Fruit fly (Drosophila melanogaster) whole organism, wandering third instar larva: ENCODE data around the gene Pino.

ENCODE experiments used
- Abd-B ChIP-seq: fragments of >200 bp; optimal IDR thresholded peaks from 2 replicates; lab custom pipeline; 2017; ENCODE audit warnings: missing biosample characterization, missing genetic modification characterization
- CG32264 ChIP-seq: fragments of 200-800 bp; sonication (Bioruptor generic); optimal IDR thresholded peaks from 2 replicates; lab custom pipeline; 2016; ENCODE audit warnings: missing biosample characterization, missing genetic modification characterization
- CG9705 ChIP-seq: fragments of 200-800 bp; sonication (Bioruptor generic); optimal IDR thresholded peaks from 2 replicates; lab custom pipeline; 2018; ENCODE audit warnings: missing biosample characterization, mild to moderate bottlenecking, missing genetic modification characterization
- CrebA ChIP-seq: fragments of 200-800 bp; sonication (Bioruptor generic); optimal IDR thresholded peaks from 2 replicates; lab custom pipeline; 2016; ENCODE audit warnings: missing biosample characterization, mild to moderate bottlenecking, missing genetic modification characterization, borderline replicate concordance
- Dfd ChIP-seq: fragments of >200 bp; optimal IDR thresholded peaks from 2 replicates; lab custom pipeline; 2017; ENCODE audit warnings: missing biosample characterization, missing genetic modification characterization
- Dif ChIP-seq: fragments of 200-275, 200-300 bp; sonication (Bioruptor generic); optimal IDR thresholded peaks from 2 replicates; lab custom pipeline; 2018; ENCODE audit warnings: missing biosample characterization, missing genetic modification characterization; ENCODE audit not compliant: partially characterized antibody
- GATAd ChIP-seq: sonication (Bioruptor generic); optimal IDR thresholded peaks from 2 replicates; lab custom pipeline; 2016; ENCODE audit warnings: missing biosample characterization, missing genetic modification characterization
- HLH106 ChIP-seq: fragments of 200-800 bp; optimal IDR thresholded peaks from 3 replicates; lab custom pipeline; 2019; ENCODE audit warnings: missing biosample characterization, mild to moderate bottlenecking, missing genetic modification characterization, moderate library complexity
- Hnf4 ChIP-seq: fragments of 200-800 bp; sonication (Bioruptor generic); optimal IDR thresholded peaks from 2 replicates; lab custom pipeline; 2016; ENCODE audit warnings: missing biosample characterization, mild to moderate bottlenecking, missing genetic modification characterization
- Hr78 ChIP-seq: fragments of >200 bp; optimal IDR thresholded peaks from 2 replicates; lab custom pipeline; 2017; ENCODE audit warnings: missing biosample characterization, missing genetic modification characterization
- Hr83 ChIP-seq: fragments of 200-300 bp; sonication (Bioruptor generic); optimal IDR thresholded peaks from 2 replicates; lab custom pipeline; 2016; ENCODE audit warnings: missing biosample characterization, mild to moderate bottlenecking, missing genetic modification characterization, moderate library complexity; ENCODE audit not compliant: poor library complexity, severe bottlenecking
- Jra ChIP-seq: sonication (Bioruptor generic); optimal IDR thresholded peaks from 2 replicates; lab custom pipeline; 2016; ENCODE audit warnings: missing biosample characterization, missing genetic modification characterization
- Mio ChIP-seq: sonication (Bioruptor generic); optimal IDR thresholded peaks from 2 replicates; lab custom pipeline; 2016; ENCODE audit warnings: missing biosample characterization, missing genetic modification characterization
- Myc ChIP-seq: fragments of >200 bp; optimal IDR thresholded peaks from 2 replicates; lab custom pipeline; 2017
- N ChIP-seq: fragments of >200 bp; optimal IDR thresholded peaks from 2 replicates; lab custom pipeline; 2018; ENCODE audit warnings: missing biosample characterization, missing external identifiers, missing genetic modification characterization
- OdsH ChIP-seq: fragments of 200-800 bp; sonication (Bioruptor generic); optimal IDR thresholded peaks from 2 replicates; lab custom pipeline; 2016; ENCODE audit warnings: missing biosample characterization, mild to moderate bottlenecking, missing genetic modification characterization
- Rel ChIP-seq, 2 experiments: fragments of 200-800 bp; sonication (Bioruptor generic) in 1 of 2; optimal IDR thresholded peaks; 2 replicates in 1 of 2; 3 replicates in 1 of 2; lab custom pipeline; 2016 to 2019; ENCODE audit warnings: mild to moderate bottlenecking in 2 of 2, missing biosample characterization in 2 of 2, missing genetic modification characterization in 2 of 2, moderate library complexity in 1 of 2
- Sp1 ChIP-seq: fragments of 200-800 bp; sonication (Bioruptor generic); optimal IDR thresholded peaks from 3 replicates; lab custom pipeline; 2019; ENCODE audit warnings: missing biosample characterization, mild to moderate bottlenecking, missing genetic modification characterization, moderate library complexity
- Vsx2 ChIP-seq: fragments of 200-300, 225-300 bp; sonication (Bioruptor generic); optimal IDR thresholded peaks from 2 replicates; lab custom pipeline; 2018; ENCODE audit warnings: missing biosample characterization, missing genetic modification characterization; ENCODE audit not compliant: partially characterized antibody
- br ChIP-seq: fragments of 200-800 bp; sonication (Bioruptor generic); optimal IDR thresholded peaks from 2 replicates; lab custom pipeline; 2016; ENCODE audit warnings: missing biosample characterization, missing genetic modification characterization
- brk ChIP-seq: fragments of 200-800 bp; sonication (Bioruptor generic); optimal IDR thresholded peaks from 2 replicates; lab custom pipeline; 2016; ENCODE audit warnings: missing biosample characterization, mild to moderate bottlenecking, missing genetic modification characterization
- dl ChIP-seq, 2 experiments: fragments of 175-275, 200-275 bp in 1 of 2; fragments of 200-275 bp in 1 of 2; sonication (Bioruptor generic); optimal IDR thresholded peaks; lab custom pipeline; 2018; ENCODE audit warnings: mild to moderate bottlenecking in 2 of 2, missing biosample characterization in 2 of 2, missing genetic modification characterization in 2 of 2, moderate library complexity in 2 of 2; ENCODE audit not compliant: partially characterized antibody in 2 of 2, insufficient read depth in 1 of 2
- dmrt93B ChIP-seq: fragments of 200-800 bp; sonication (Bioruptor generic); optimal IDR thresholded peaks from 2 replicates; lab custom pipeline; 2018; ENCODE audit warnings: missing biosample characterization, mild to moderate bottlenecking, missing genetic modification characterization
- dsf ChIP-seq: sonication (Bioruptor generic); optimal IDR thresholded peaks from 2 replicates; lab custom pipeline; 2016; ENCODE audit warnings: missing biosample characterization, missing genetic modification characterization, borderline replicate concordance
- ey ChIP-seq: fragments of 200-800 bp; sonication (Bioruptor generic); optimal IDR thresholded peaks from 2 replicates; lab custom pipeline; 2016; ENCODE audit warnings: missing biosample characterization, missing genetic modification characterization
- foxo ChIP-seq, 2 experiments: fragments of 200-800 bp; sonication (Bioruptor generic); optimal IDR thresholded peaks; 2 replicates in 1 of 2; 3 replicates in 1 of 2; lab custom pipeline; 2016 to 2017; ENCODE audit warnings: missing biosample characterization in 2 of 2, missing genetic modification characterization in 2 of 2
- fru ChIP-seq: fragments of 200-800 bp; sonication (Bioruptor generic); optimal IDR thresholded peaks from 3 replicates; lab custom pipeline; 2016; ENCODE audit warnings: missing biosample characterization, mild to moderate bottlenecking, missing genetic modification characterization
- h ChIP-seq: fragments of 200-800 bp; sonication (Bioruptor generic); optimal IDR thresholded peaks from 3 replicates; lab custom pipeline; 2016; ENCODE audit warnings: missing biosample characterization, mild to moderate bottlenecking, missing genetic modification characterization
- jim ChIP-seq: fragments of 175-275, 200-325 bp; sonication (Bioruptor generic); optimal IDR thresholded peaks from 2 replicates; lab custom pipeline; 2016; ENCODE audit warnings: missing biosample characterization, mild to moderate bottlenecking, missing genetic modification characterization
- lola ChIP-seq: fragments of >200 bp; optimal IDR thresholded peaks from 2 replicates; lab custom pipeline; 2017; ENCODE audit warnings: missing biosample characterization, missing genetic modification characterization
- pan ChIP-seq: fragments of >200 bp; optimal IDR thresholded peaks from 2 replicates; lab custom pipeline; 2017
- psq ChIP-seq: fragments of 200-800 bp; sonication (Bioruptor generic); optimal IDR thresholded peaks from 3 replicates; lab custom pipeline; 2017; ENCODE audit warnings: missing biosample characterization, mild to moderate bottlenecking, missing genetic modification characterization, moderate library complexity
- rgr ChIP-seq: fragments of 200-800 bp; sonication (Bioruptor generic); optimal IDR thresholded peaks from 3 replicates; lab custom pipeline; 2016; ENCODE audit warnings: missing biosample characterization, mild to moderate bottlenecking, missing genetic modification characterization
- sage ChIP-seq: fragments of 200-800 bp; sonication (Bioruptor generic); optimal IDR thresholded peaks from 2 replicates; lab custom pipeline; 2016; ENCODE audit warnings: missing biosample characterization, mild to moderate bottlenecking, missing genetic modification characterization
- sv ChIP-seq: fragments of 200-800 bp; sonication (Bioruptor generic); optimal IDR thresholded peaks from 3 replicates; lab custom pipeline; 2016; ENCODE audit warnings: missing biosample characterization, missing genetic modification characterization
- tai ChIP-seq: sonication (Bioruptor generic); optimal IDR thresholded peaks from 2 replicates; lab custom pipeline; 2016; ENCODE audit warnings: missing biosample characterization, missing genetic modification characterization
- usp ChIP-seq: fragments of >200 bp; optimal IDR thresholded peaks from 2 replicates; lab custom pipeline; 2017; ENCODE audit warnings: missing biosample characterization, missing genetic modification characterization
- woc ChIP-seq: sonication (Bioruptor generic); optimal IDR thresholded peaks from 2 replicates; lab custom pipeline; 2016; ENCODE audit warnings: missing biosample characterization, mild to moderate bottlenecking, missing genetic modification characterization

The Pino gene

DNA sequence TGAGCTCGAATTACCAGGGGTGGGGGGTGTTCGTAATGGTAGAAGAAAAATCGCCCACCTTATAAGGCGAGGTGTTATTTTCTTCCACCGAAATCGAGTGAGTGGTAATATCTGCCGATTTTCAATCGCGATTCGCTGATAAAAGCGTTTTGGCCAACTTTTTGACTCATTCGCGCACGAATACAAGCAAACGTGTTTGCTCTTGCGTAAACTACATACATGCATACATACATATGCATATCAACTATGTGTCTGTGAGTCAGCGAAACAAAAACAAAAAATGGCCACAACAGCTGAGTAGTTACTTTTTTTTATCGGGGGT lies 28.6 kb upstream of the Pino start:
- TF ChIP-seq fru (GFP tag; lab: Kevin White, UChicago) (peak; percentile 20), dmrt93B (GFP tag; lab: Kevin White, UChicago) (no peak), Sp1 (GFP tag; lab: Kevin White, UChicago) (no peak)

DNA sequence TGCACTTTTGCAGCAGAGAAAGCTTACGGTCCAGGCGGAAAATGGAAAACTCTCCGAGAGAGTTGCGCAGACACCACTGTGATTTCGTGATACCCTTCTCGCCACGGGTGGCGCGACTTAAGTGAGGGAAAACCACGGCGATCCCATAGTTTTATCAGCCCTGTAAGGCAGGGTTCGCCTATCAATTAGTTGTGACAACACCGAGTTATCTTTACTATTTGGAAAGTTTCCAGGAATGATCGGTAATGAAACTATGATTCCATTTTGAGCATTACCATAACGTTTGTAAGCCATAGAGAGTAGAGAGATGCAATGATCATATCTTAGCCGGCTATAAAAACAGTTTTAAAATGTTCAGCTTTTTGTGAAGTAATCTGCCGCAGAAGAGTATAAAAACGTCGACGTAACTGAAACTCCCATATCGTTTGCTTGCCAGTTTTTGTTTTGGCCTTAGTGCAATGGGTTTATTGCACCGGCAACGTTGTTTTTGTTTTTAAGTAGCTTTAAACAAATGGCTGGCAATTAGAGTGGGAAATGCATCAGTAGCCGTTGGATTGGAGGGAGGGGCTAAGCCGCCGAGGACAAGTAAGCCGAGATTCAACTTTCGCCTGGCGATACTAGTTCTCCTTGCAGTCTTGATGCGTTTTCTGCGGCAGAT lies 28.0 kb upstream of the Pino start:
- TF ChIP-seq lola (GFP tag; lab: Kevin White, UChicago), result no peak

DNA sequence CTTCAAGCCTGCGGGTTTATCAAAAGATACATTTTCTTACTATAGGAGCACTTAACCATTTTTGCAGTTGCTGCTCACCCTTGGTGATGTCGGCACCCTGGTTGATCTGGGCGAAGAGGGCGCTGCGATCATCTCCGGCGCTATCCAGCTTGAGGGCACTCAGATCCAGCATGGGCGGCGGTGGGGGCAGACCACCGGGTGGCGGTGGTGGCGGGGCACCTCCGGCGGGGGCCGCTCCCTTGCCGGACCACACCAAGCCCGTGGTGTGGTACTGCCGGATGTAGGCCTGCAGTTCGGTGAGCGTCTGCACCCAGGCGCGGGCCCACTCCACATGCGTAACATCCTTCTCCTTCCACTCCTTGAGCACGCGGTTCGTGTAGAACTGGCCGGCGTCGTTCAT lies 23.9 kb upstream of the Pino start:
- TF ChIP-seq Dfd (GFP tag; lab: Kevin White, UChicago), result peak; percentile 99
- no peak for TF ChIP-seq Vsx2 (GFP tag; lab: Kevin White, UChicago)

DNA sequence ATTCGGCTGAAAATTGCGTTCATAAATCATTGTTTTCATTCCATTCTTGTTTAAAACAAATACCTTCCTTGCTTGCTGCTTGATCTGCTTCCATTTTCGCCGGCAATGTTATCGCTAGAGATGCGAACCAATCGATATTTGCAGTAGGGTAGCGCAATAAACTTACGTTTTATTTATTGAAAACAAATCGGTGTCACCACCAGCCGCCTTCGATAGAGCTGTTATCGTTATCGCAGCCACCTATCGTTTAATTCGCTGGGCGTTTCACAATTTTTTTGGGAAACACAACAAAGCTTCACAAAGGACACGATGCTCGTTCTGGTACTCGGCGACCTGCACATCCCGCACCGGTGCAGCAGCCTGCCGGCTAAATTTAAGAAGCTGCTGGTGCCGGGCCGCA lies 21.8 kb upstream of the Pino start, which contains the start of the genes Tfb4 and Vps29:
Gene Tfb4 (minus strand): TSS at position 124 of the 400 bp plus-strand sequence.
Gene Vps29 (plus strand): TSS at position 213 of the 400 bp plus-strand sequence.
- TF ChIP-seq Myc (lab: Kevin White, UChicago), result no peak
- no peak for TF ChIP-seq usp (GFP tag; lab: Kevin White, UChicago)
- TF ChIP-seq brk, result no peak
- peak; percentile 10 for TF ChIP-seq GATAd (GFP tag; lab: Kevin White, UChicago)
- no peak for TF ChIP-seq dmrt93B (GFP tag; lab: Kevin White, UChicago)
- no peak for TF ChIP-seq Dif (GFP tag; lab: Kevin White, UChicago)
- peak; percentile 77 for TF ChIP-seq h (GFP tag; lab: Kevin White, UChicago)
- no peak for TF ChIP-seq rgr
- TF ChIP-seq tai (GFP tag; lab: Kevin White, UChicago), result no peak
- TF ChIP-seq lola (GFP tag; lab: Kevin White, UChicago), result no peak
- TF ChIP-seq fru (GFP tag; lab: Kevin White, UChicago), result no peak
- peak; percentile 97 for TF ChIP-seq Hr83 (GFP tag; lab: Kevin White, UChicago)
- TF ChIP-seq foxo (GFP tag; optimal IDR thresholded peaks at IDR 0.05; lab: Kevin White, UChicago), result peak in 1 of 2 experiments; percentile 83
- peak; percentile 74 for TF ChIP-seq br (GFP tag; lab: Kevin White, UChicago)
- TF ChIP-seq Abd-B, result no peak
- TF ChIP-seq dl (GFP tag; optimal IDR thresholded peaks at IDR 0.05; lab: Kevin White, UChicago; ENCODE audit: insufficient read depth in 1 of 2, partially characterized antibody in 2 of 2), result no peak
- no peak for TF ChIP-seq Jra (GFP tag; lab: Kevin White, UChicago)
- TF ChIP-seq Mio (GFP tag; lab: Kevin White, UChicago), result no peak
- peak; percentile 1 for TF ChIP-seq CG32264 (GFP tag; lab: Kevin White, UChicago)
- TF ChIP-seq Sp1 (GFP tag; lab: Kevin White, UChicago), result no peak
- no peak for TF ChIP-seq woc
- no peak for TF ChIP-seq Dfd (GFP tag; lab: Kevin White, UChicago)
- TF ChIP-seq OdsH (GFP tag; lab: Kevin White, UChicago), result peak; percentile 61
- TF ChIP-seq dsf (GFP tag; lab: Kevin White, UChicago), result no peak
- TF ChIP-seq Rel (GFP tag; optimal IDR thresholded peaks at IDR 0.05; lab: Kevin White, UChicago), result no peak
- TF ChIP-seq Rel (tag; optimal IDR thresholded peaks at IDR 0.05; lab: Kevin White, UChicago), result peak; percentile 59
- TF ChIP-seq psq, result peak; percentile 43
- peak; percentile 7 for TF ChIP-seq sv
- TF ChIP-seq jim (GFP tag; lab: Kevin White, UChicago), result no peak
- TF ChIP-seq Hr78 (GFP tag; lab: Kevin White, UChicago), result no peak
- no peak for TF ChIP-seq pan
- TF ChIP-seq sage (GFP tag; lab: Kevin White, UChicago), result no peak
- no peak for TF ChIP-seq CG9705 (GFP tag; lab: Kevin White, UChicago)
- TF ChIP-seq Vsx2 (GFP tag; lab: Kevin White, UChicago), result no peak
- no peak for TF ChIP-seq N
- peak; percentile 67 for TF ChIP-seq ey (GFP tag; lab: Kevin White, UChicago)
- no peak for TF ChIP-seq CrebA (GFP tag; lab: Kevin White, UChicago)
- peak; percentile 40 for TF ChIP-seq HLH106 (tag; lab: Kevin White, UChicago)
- TF ChIP-seq Hnf4 (GFP tag; lab: Kevin White, UChicago), result no peak
- TF ChIP-seq, all 38 proteins: peak for 12
